Fruit fly (Drosophila melanogaster): ENCODE results near the gene CG10853.
A peak's percentile ranks its signal among the peaks of the same experiment; 100 is the strongest.

CG10853 gene

DNA sequence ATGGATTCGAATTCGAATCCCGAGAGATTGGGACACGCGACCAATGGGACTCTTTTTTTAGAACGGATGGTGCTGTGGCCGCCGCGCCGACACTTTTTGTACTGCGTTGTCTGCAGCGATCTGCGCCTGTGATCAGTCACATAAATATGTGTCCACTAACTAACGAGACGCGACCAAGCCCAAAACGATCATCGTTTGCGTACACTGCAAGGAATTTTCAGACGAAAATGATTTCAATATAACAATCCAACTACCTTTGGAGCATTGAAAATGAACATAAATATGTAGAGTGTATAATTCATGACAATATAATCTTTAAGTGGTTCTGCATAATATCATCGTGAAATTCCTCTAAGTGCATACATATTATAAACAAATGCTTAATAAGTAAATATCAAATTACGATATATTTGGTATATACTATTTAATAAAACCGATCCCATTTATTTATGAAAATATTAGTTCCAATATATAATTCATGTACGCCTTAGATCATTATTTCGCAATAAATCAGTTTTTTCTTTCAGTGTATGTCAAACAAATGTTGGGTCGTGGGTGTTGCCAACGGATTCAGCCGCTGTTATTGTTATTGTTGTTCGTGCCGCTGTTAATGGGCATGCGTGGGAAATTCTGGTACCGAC lies 12.0 kb upstream of the CG10853 start, which contains the start of gene Eip63F-1 (continued):
- no peak for TF ChIP-seq gfzf (GFP tag; optimal IDR thresholded peaks at IDR 0.05)
- TF ChIP-seq CG15601 (tag; optimal IDR thresholded peaks at IDR 0.05), result peak; percentile 27
- TF ChIP-seq CG7839 (tag; optimal IDR thresholded peaks at IDR 0.05), result peak; percentile 40
- no peak for TF ChIP-seq CG6175 (GFP tag; IDR thresholded peaks at IDR 0.05)
- TF ChIP-seq pb (GFP tag; optimal IDR thresholded peaks at IDR 0.05), result no peak
- TF ChIP-seq CG4424 (GFP tag; optimal IDR thresholded peaks at IDR 0.05), result peak; percentile 72
- no peak for TF ChIP-seq zfh1 (GFP tag; IDR thresholded peaks at IDR 0.05)
- peak; percentile 48 for TF ChIP-seq CG12769 (tag; optimal IDR thresholded peaks at IDR 0.05)
- no peak for TF ChIP-seq B-H1 (GFP tag; IDR thresholded peaks at IDR 0.05)
- TF ChIP-seq CG18764 (GFP tag; optimal IDR thresholded peaks at IDR 0.05), result peak; percentile 55
- TF ChIP-seq CG18262 (tag; optimal IDR thresholded peaks at IDR 0.05), result peak; percentile 69
- TF ChIP-seq CG2129 (GFP tag; IDR thresholded peaks at IDR 0.05; ENCODE audit: partially characterized antibody), result no peak
- peak; percentile 54 for TF ChIP-seq CG5245 (GFP tag; optimal IDR thresholded peaks at IDR 0.05)
- TF ChIP-seq tgo (GFP tag; IDR thresholded peaks at IDR 0.05), result no peak; the same call in 2 of the 3 replicates
- TF ChIP-seq cato (GFP tag; optimal IDR thresholded peaks at IDR 0.05; ENCODE audit: borderline replicate concordance), result peak; percentile 46
- no peak for TF ChIP-seq CG13624 (GFP tag; optimal IDR thresholded peaks at IDR 0.05)
- TF ChIP-seq Six4 (GFP tag; optimal IDR thresholded peaks at IDR 0.05), result peak; percentile 22
- peak; percentile 31 for TF ChIP-seq Bteb2 (GFP tag; optimal IDR thresholded peaks at IDR 0.05)
- TF ChIP-seq CG30431 (GFP tag; optimal IDR thresholded peaks at IDR 0.05), result peak; percentile 2
- peak; percentile 80 for TF ChIP-seq nmo (GFP tag; optimal IDR thresholded peaks at IDR 0.05)
- no peak for TF ChIP-seq NC2α (GFP tag; optimal IDR thresholded peaks at IDR 0.05)
- no peak for TF ChIP-seq Sry-β (GFP tag; optimal IDR thresholded peaks at IDR 0.05)
- no peak for TF ChIP-seq MESR4 (GFP tag; optimal IDR thresholded peaks at IDR 0.05)
- TF ChIP-seq HLH4C (GFP tag; IDR thresholded peaks at IDR 0.05; ENCODE audit: partially characterized antibody), result no peak
- no peak for TF ChIP-seq CG18476 (GFP tag; optimal IDR thresholded peaks at IDR 0.05)
- no peak for TF ChIP-seq dimm (GFP tag; IDR thresholded peaks at IDR 0.05)
- peak; percentile 29 for TF ChIP-seq sens (GFP tag)
- TF ChIP-seq bigmax (GFP tag; optimal IDR thresholded peaks at IDR 0.05), result no peak
- no peak for TF ChIP-seq CG9797 (GFP tag; optimal IDR thresholded peaks at IDR 0.05)
- no peak for TF ChIP-seq Scr (GFP tag; IDR thresholded peaks at IDR 0.05; ENCODE audit: partially characterized antibody)
- peak; percentile 75 for TF ChIP-seq CG1233 (GFP tag; optimal IDR thresholded peaks at IDR 0.05)
- TF ChIP-seq dpn (GFP tag; optimal IDR thresholded peaks at IDR 0.05), result peak in 1 of 2 experiments; percentile 62
- TF ChIP-seq sisA (GFP tag; IDR thresholded peaks at IDR 0.05), result peak; percentile 56
- TF ChIP-seq CG14441 (GFP tag; IDR thresholded peaks at IDR 0.05), result no peak
- no peak for TF ChIP-seq fu2 (GFP tag; optimal IDR thresholded peaks at IDR 0.05)
- TF ChIP-seq gcm (GFP tag; optimal IDR thresholded peaks at IDR 0.05), result peak; percentile 44
- TF ChIP-seq peb (GFP tag; IDR thresholded peaks at IDR 0.05), result no peak
- TF ChIP-seq Dll (GFP tag; IDR thresholded peaks at IDR 0.05; ENCODE audit: partially characterized antibody), result no peak
- peak; percentile 57 for TF ChIP-seq D19A (tag; optimal IDR thresholded peaks at IDR 0.05)
- TF ChIP-seq Hr39 (optimal IDR thresholded peaks at IDR 0.05), result no peak
- no peak for TF ChIP-seq tll (GFP tag; optimal IDR thresholded peaks at IDR 0.05)
- TF ChIP-seq CG8290 (GFP tag; optimal IDR thresholded peaks at IDR 0.05), result no peak
- TF ChIP-seq CG8290 (tag; optimal IDR thresholded peaks at IDR 0.05), result peak in 1 of 2 experiments; percentile 71
- TF ChIP-seq Abd-B (GFP tag; optimal IDR thresholded peaks at IDR 0.05), result peak; percentile 45
- peak; percentile 38 for TF ChIP-seq Hsf (GFP tag; optimal IDR thresholded peaks at IDR 0.05)
- TF ChIP-seq stc (GFP tag; IDR thresholded peaks at IDR 0.05), result no peak
- no peak for TF ChIP-seq CG34224 (GFP tag; IDR thresholded peaks at IDR 0.05; ENCODE audit: partially characterized antibody)
- TF ChIP-seq ind (GFP tag; optimal IDR thresholded peaks at IDR 0.05), result peak; percentile 72
- TF ChIP-seq CG7372 (GFP tag; IDR thresholded peaks at IDR 0.05), result 0 out of 2 replicates have a peak, but pooled peaks have one; percentile 16
- TF ChIP-seq Tbp (GFP tag; optimal IDR thresholded peaks at IDR 0.05), result no peak
- no peak for TF ChIP-seq chinmo (GFP tag; IDR thresholded peaks at IDR 0.05; ENCODE audit: partially characterized antibody)
